Fruit fly (Drosophila melanogaster) whole organism: ENCODE measurements around the gene olf413.

Source experiments
- Dll ChIP-seq: fragments of >200 bp; optimal IDR thresholded peaks from 2 replicates; lab custom pipeline; 2017
- pan ChIP-seq: fragments of >200 bp; optimal IDR thresholded peaks from 2 replicates; lab custom pipeline; 2017
- psq ChIP-seq: fragments of >200 bp; optimal IDR thresholded peaks from 2 replicates; lab custom pipeline; 2017
- usp ChIP-seq: fragments of >200 bp; optimal IDR thresholded peaks from 2 replicates; lab custom pipeline; 2017; ENCODE audit warnings: missing biosample characterization, missing genetic modification characterization, mixed read lengths

dm6 chr3L:22113186-22113585, 22.7 kb upstream of the olf413 start:
- TF ChIP-seq usp (GFP tag; lab: Kevin White, UChicago) = no peak
- no peak for TF ChIP-seq pan (lab: Kevin White, UChicago)
- no peak for TF ChIP-seq psq (lab: Kevin White, UChicago)
- TF ChIP-seq Dll (lab: Kevin White, UChicago) = no peak
